Fruit fly (Drosophila melanogaster) whole organism, adult: ENCODE results near the gene Lectin-galC1.
A peak's percentile ranks its signal among the peaks of the same experiment; 100 is the strongest.

ENCODE experiments used
- CG11617 ChIP-seq: fragments of 200-800 bp; sonication (Bioruptor generic); optimal IDR thresholded peaks from 2 replicates; lab custom pipeline; 2017; ENCODE audit warnings: mild to moderate bottlenecking, missing biosample characterization, missing genetic modification reagents, missing genetic modification characterization
- CG12768 ChIP-seq: fragments of 200-800 bp; sonication (Bioruptor generic); optimal IDR thresholded peaks from 2 replicates; lab custom pipeline; 2017; ENCODE audit warnings: missing biosample characterization, missing genetic modification characterization, mild to moderate bottlenecking, moderate library complexity, missing genetic modification reagents
- CG14711 ChIP-seq: fragments of 200-800 bp; sonication (Bioruptor generic); optimal IDR thresholded peaks from 2 replicates; lab custom pipeline; 2018; ENCODE audit warnings: missing biosample characterization, mild to moderate bottlenecking, missing genetic modification characterization, moderate library complexity
- CG1620 ChIP-seq: fragments of 200-800 bp; sonication (Bioruptor generic); optimal IDR thresholded peaks from 2 replicates; lab custom pipeline; 2016; ENCODE audit warnings: missing biosample characterization, missing genetic modification characterization
- CG33017 ChIP-seq: fragments of 200-800 bp; sonication (Bioruptor generic); optimal IDR thresholded peaks from 2 replicates; lab custom pipeline; 2018; ENCODE audit warnings: missing biosample characterization, mild to moderate bottlenecking, missing genetic modification characterization, moderate library complexity
- CG5204 ChIP-seq: fragments of 200-800 bp; sonication (Bioruptor generic); optimal IDR thresholded peaks from 2 replicates; lab custom pipeline; 2016; ENCODE audit warnings: missing biosample characterization, missing genetic modification characterization
- CG7045 ChIP-seq: fragments of 200-800 bp; sonication (Bioruptor generic); optimal IDR thresholded peaks from 2 replicates; lab custom pipeline; 2017; ENCODE audit warnings: missing biosample characterization, mild to moderate bottlenecking, missing genetic modification characterization
- CG7101 ChIP-seq: fragments of 200-800 bp; sonication (Bioruptor generic); optimal IDR thresholded peaks from 2 replicates; lab custom pipeline; 2018; ENCODE audit warnings: missing biosample characterization, mild to moderate bottlenecking, missing genetic modification characterization, moderate library complexity
- Clk ChIP-seq: fragments of 200-800 bp; sonication (Bioruptor generic); optimal IDR thresholded peaks from 2 replicates; lab custom pipeline; 2017; ENCODE audit warnings: missing biosample characterization, missing genetic modification characterization
- Crg-1 ChIP-seq: fragments of 200-800 bp; sonication (Bioruptor generic); optimal IDR thresholded peaks from 2 replicates; lab custom pipeline; 2016; ENCODE audit warnings: missing biosample characterization, missing genetic modification characterization
- Hr96 ChIP-seq: fragments of 200-800 bp; sonication (Bioruptor generic); optimal IDR thresholded peaks from 2 replicates; lab custom pipeline; 2016; ENCODE audit warnings: missing biosample characterization, missing genetic modification characterization
- Mnt ChIP-seq: fragments of 200-800 bp; sonication (Bioruptor generic); optimal IDR thresholded peaks from 2 replicates; lab custom pipeline; 2016; ENCODE audit warnings: missing biosample characterization, mild to moderate bottlenecking, missing genetic modification characterization
- bab1 ChIP-seq: fragments of 200-800 bp; sonication (Bioruptor generic); optimal IDR thresholded peaks from 3 replicates; lab custom pipeline; 2019; ENCODE audit warnings: missing biosample characterization, mild to moderate bottlenecking, missing genetic modification characterization, moderate library complexity
- cic ChIP-seq: fragments of 200-800 bp; sonication (Bioruptor generic); optimal IDR thresholded peaks from 2 replicates; lab custom pipeline; 2017; ENCODE audit warnings: missing biosample characterization, mild to moderate bottlenecking, missing genetic modification characterization, moderate library complexity
- cnc ChIP-seq, 2 experiments: fragments of >200 bp; optimal IDR thresholded peaks; 2 replicates each; lab custom pipeline; 2017
- kay ChIP-seq: fragments of 200-800 bp; sonication (Bioruptor generic); peaks from one replicate; lab custom pipeline; 2016; ENCODE audit warnings: missing biosample characterization, missing genetic modification characterization, borderline replicate concordance
- ovo ChIP-seq: fragments of 200-800 bp; sonication (Bioruptor generic); optimal IDR thresholded peaks from 2 replicates; lab custom pipeline; 2016; ENCODE audit warnings: missing biosample characterization, missing genetic modification characterization
- pad ChIP-seq: fragments of 200-800 bp; sonication (Bioruptor generic); optimal IDR thresholded peaks from 3 replicates; lab custom pipeline; 2017; ENCODE audit warnings: missing biosample characterization, missing genetic modification characterization, mild to moderate bottlenecking, moderate library complexity, missing genetic modification reagents
- tj ChIP-seq: fragments of 200-800 bp; sonication (Bioruptor generic); optimal IDR thresholded peaks from 3 replicates; lab custom pipeline; 2017; ENCODE audit warnings: missing biosample characterization, mild to moderate bottlenecking, missing genetic modification characterization, moderate library complexity
- toe ChIP-seq: fragments of 200-800 bp; sonication (Bioruptor generic); optimal IDR thresholded peaks from 2 replicates; lab custom pipeline; 2016; ENCODE audit warnings: missing biosample characterization, missing genetic modification characterization

The Lectin-galC1 gene

DNA sequence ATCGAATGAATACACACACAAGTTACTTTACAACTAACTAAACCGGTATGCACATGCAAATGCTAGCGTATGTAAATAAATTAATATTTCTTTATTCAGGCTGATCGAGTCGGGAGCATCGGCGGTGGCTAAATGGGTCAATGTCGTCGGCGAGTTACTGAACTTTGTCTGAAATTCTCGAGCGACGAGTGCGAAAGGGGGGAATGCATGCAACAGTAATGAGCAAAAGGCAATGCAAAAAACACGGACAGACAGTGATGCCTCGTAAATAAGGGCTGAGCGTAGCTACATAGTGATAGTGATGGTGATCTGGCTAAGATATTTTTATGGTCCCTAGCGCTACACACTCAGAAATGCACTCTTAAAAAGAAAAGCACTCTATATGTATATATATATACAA, 23.5 kb downstream of the Lectin-galC1 start:
- TF ChIP-seq CG33017 (tag; lab: Kevin White, UChicago) (no peak), cnc (optimal IDR thresholded peaks at IDR 0.05; lab: Kevin White, UChicago) (no peak), tj (GFP tag; lab: Kevin White, UChicago) (peak; percentile 61), cic (peak; percentile 37), CG1620 (peak; percentile 20), pad (GFP tag; lab: Kevin White, UChicago) (peak; percentile 90), CG5204 (GFP tag; lab: Kevin White, UChicago) (no peak), CG14711 (peak; percentile 4), CG7101 (tag; lab: Kevin White, UChicago) (peak; percentile 9)

DNA sequence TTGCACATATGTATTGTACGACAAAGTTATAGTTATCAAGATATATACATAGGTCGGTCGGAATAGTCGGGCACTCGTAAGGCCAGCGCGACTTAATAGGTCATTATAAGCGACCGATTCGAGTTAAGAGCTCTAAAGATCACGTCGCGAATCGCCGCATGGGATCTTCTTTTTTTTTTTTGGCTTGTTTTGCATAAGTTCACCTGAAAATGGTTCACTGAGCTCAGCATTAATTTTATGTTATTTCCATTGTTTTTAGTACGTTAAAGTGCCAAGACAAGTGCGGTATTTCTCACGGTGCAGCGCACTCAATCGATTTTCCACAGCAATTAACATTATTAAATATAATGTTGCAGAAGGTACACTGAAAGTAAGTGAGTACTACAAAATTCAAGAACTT, 24.1 kb downstream of the Lectin-galC1 start:
- TF ChIP-seq tj (GFP tag; lab: Kevin White, UChicago): peak; percentile 77
- TF ChIP-seq toe (GFP tag; lab: Kevin White, UChicago): no peak
- no peak for TF ChIP-seq kay (GFP tag; lab: Kevin White, UChicago)
- peak; percentile 33 for TF ChIP-seq CG5204 (GFP tag; lab: Kevin White, UChicago)
- no peak for TF ChIP-seq CG11617

DNA sequence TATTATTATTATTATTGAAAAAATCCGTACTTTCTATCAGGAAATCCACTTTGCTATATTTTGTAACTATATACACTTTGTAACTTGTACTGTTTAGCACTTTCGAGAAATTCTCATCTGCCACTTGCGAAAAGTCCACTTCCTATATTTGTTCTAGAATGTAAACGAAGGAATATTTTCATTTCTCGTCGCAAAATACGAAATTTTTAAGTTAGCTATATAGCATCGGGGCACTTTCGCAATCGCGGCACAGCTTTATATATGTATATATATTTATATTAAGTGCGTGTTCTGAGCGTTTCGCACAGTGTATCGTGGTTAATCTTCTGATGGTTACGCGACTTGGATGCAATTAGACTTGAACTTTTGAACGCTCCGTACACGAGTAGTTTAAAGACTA, 24.5 kb downstream of the Lectin-galC1 start, which contains the start of gene RanGAP:
Gene RanGAP, plus strand, starts transcription at position 169 of the 400 bp plus-strand sequence.
- TF ChIP-seq tj (GFP tag; lab: Kevin White, UChicago) (no peak), kay (GFP tag; lab: Kevin White, UChicago) (peak; percentile 49), ovo (GFP tag; lab: Kevin White, UChicago) (no peak), CG7045 (GFP tag; lab: Kevin White, UChicago) (peak; percentile 10)

DNA sequence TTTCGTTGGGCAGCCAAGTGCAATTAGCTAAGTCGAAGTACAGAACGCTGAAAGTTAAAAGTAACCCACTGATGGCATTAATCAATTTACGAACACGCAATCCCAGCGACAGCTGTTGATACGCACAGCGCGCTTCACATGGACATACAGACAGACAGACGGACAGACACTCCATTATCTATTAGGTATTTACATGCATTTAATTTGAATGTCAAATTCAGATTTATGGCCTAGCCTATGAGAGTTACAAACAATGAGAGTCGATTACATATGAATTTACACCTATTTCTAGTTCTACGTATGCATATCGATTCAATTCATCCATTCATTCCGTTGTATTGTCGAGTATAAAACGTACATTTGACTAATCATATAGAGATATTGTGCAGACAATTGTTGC, 25.4 kb downstream of the Lectin-galC1 start, which contains the start of gene CG10237:
Gene CG10237, minus strand, starts transcription at position 101 of the 400 bp plus-strand sequence.
- no peak for TF ChIP-seq Clk (GFP tag; lab: Kevin White, UChicago)
- TF ChIP-seq CG12768: peak; percentile 60

DNA sequence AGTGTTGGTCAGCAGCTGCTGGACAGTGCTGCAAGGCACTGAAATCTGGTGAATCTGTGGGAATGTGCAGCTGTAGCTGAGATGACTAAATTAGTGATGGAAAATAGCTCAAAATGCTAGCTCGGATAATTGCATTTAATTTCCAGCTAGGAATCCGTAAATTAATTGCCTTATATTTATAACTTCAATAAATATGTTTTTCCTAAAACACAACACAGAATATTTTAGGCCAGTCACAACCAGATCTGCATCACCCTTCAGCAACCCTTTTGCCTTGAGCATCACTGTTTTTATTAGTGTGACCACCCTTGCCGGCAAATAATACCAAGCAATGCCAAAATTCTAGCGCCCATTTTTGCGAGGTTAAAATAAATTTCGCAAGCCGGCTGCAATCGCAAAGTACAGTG, 27.5 kb downstream of the Lectin-galC1 start, which contains the start of gene Hs2st:
Gene Hs2st, minus strand, starts transcription at position 17 of the 407 bp plus-strand sequence.
- TF ChIP-seq Crg-1 (peak; percentile 98), Clk (GFP tag; lab: Kevin White, UChicago) (peak; percentile 96), CG11617 (peak; percentile 95), CG5204 (GFP tag; lab: Kevin White, UChicago) (peak; percentile 96), CG14711 (peak; percentile 96), cic (peak; percentile 79), CG1620 (peak; percentile 98), ovo (GFP tag; lab: Kevin White, UChicago) (peak; percentile 92), pad (GFP tag; lab: Kevin White, UChicago) (peak; percentile 88), CG7101 (tag; lab: Kevin White, UChicago) (peak; percentile 92), cnc (optimal IDR thresholded peaks at IDR 0.05; lab: Kevin White, UChicago) (no peak), bab1 (peak; percentile 91), CG12768 (peak; percentile 95), tj (GFP tag; lab: Kevin White, UChicago) (peak; percentile 94), kay (GFP tag; lab: Kevin White, UChicago) (no peak), toe (GFP tag; lab: Kevin White, UChicago) (peak; percentile 98), CG33017 (tag; lab: Kevin White, UChicago) (peak; percentile 85), CG7045 (GFP tag; lab: Kevin White, UChicago) (peak; percentile 90), Mnt (peak; percentile 91), Hr96 (GFP tag; lab: Kevin White, UChicago) (peak; percentile 96)

DNA sequence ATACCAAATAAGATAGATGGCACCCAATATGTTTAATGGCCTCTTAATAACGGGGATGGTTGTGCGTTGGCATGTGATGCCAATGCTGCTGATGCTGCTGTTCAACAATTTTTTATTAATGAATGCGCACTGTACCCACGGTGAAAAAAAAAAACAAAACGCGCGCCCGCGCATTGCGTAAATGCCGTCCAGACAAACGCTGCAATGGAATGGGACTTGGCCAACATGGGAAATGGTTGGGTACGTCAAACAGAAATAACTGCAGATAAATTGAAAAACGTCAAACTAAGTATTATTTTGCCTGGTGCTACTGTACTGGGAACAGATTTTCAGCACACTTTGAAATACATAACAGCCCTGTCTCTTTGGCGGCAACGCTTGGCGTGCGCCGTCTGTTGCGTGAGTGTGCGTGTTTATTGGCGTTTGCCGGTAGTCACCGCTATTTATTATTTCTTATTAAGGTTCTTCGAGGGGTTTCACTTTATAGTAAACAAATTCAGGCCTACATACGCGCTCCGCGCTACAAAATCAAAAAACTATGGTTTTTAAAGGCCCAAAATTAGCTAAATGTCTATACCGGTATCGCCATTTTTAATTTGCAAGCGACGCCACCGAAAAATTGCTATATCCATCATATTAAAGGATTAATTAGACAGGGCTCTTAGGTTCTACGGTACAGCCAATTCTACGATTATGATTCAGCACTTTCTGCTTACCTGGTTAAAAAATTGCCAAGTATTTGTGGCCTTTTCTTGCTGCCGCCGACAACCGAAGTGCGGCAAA, 35.5 kb downstream of the Lectin-galC1 start:
- TF ChIP-seq cnc (optimal IDR thresholded peaks at IDR 0.05; lab: Kevin White, UChicago) (no peak), tj (GFP tag; lab: Kevin White, UChicago) (peak; percentile 52), CG14711 (peak; percentile 20), cic (peak; percentile 16), Mnt (peak; percentile 67)

DNA sequence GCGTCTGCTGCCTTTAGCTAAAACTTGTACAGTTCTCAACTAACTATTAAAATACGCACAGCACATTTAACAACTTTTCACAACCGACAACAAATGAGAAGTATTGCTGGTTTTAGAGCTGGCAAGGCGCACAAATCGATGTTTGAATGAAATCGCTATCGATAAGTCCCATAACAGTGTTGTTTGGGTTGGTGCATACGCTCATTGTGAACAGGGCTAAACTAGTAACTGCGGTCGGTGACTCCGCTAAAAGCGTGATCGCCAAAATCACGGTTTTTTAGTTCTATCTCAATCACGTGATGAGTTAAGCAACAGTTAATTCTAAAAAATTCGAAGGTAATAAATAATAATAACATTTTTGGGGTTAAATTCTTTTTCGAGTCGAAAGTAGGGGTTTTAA, 36.1 kb downstream of the Lectin-galC1 start, which contains the start of gene Top2:
Gene Top2, minus strand, starts transcription at position 110 of the 400 bp plus-strand sequence.
- no peak for TF ChIP-seq CG33017 (tag; lab: Kevin White, UChicago)
- TF ChIP-seq CG7101 (tag; lab: Kevin White, UChicago): peak; percentile 33
- TF ChIP-seq cnc (optimal IDR thresholded peaks at IDR 0.05; lab: Kevin White, UChicago): no peak
- no peak for TF ChIP-seq Hr96 (GFP tag; lab: Kevin White, UChicago)
- peak; percentile 57 for TF ChIP-seq bab1
- no peak for TF ChIP-seq CG7045 (GFP tag; lab: Kevin White, UChicago)
- peak; percentile 59 for TF ChIP-seq Mnt
- peak; percentile 26 for TF ChIP-seq CG5204 (GFP tag; lab: Kevin White, UChicago)
- TF ChIP-seq cic: no peak
- TF ChIP-seq ovo (GFP tag; lab: Kevin White, UChicago): no peak
- no peak for TF ChIP-seq CG12768
- peak; percentile 11 for TF ChIP-seq CG14711
- TF ChIP-seq kay (GFP tag; lab: Kevin White, UChicago): no peak
- TF ChIP-seq toe (GFP tag; lab: Kevin White, UChicago): peak; percentile 8
- TF ChIP-seq CG1620: peak; percentile 30
- TF ChIP-seq pad (GFP tag; lab: Kevin White, UChicago): peak; percentile 21
- no peak for TF ChIP-seq Clk (GFP tag; lab: Kevin White, UChicago)
